Worm (Caenorhabditis elegans) whole organism, early embryonic: ENCODE measurements around the gene nhr-242.

Source experiments
- B0310.2 ChIP-seq: sonication (generic microtip); optimal IDR thresholded peaks from 2 replicates; lab custom pipeline; 2016; ENCODE audit warnings: mild to moderate bottlenecking, missing genetic modification characterization, missing compliant biosample characterization
- F13C5.2 ChIP-seq: sonication (generic microtip); optimal IDR thresholded peaks from 2 replicates; lab custom pipeline; 2017; ENCODE audit warnings: mild to moderate bottlenecking, missing genetic modification characterization, inconsistent platforms, missing compliant biosample characterization
- aly-1 ChIP-seq: sonication (generic microtip); optimal IDR thresholded peaks from 2 replicates; lab custom pipeline; 2016; ENCODE audit warnings: missing genetic modification characterization, missing compliant biosample characterization
- ama-1 ChIP-seq: fragments of 150-350 bp; optimal IDR thresholded peaks from 2 replicates; lab custom pipeline; 2014
- ceh-13 ChIP-seq: fragments of 200-800 bp; sonication (Bioruptor generic); optimal IDR thresholded peaks from 2 replicates; lab custom pipeline; 2018; ENCODE audit warnings: mild to moderate bottlenecking, missing genetic modification characterization, missing compliant biosample characterization
- ceh-36 ChIP-seq: sonication (generic microtip); optimal IDR thresholded peaks from 2 replicates; lab custom pipeline; 2016; ENCODE audit warnings: missing genetic modification characterization, inconsistent platforms, missing compliant biosample characterization
- ets-7 ChIP-seq: sonication (generic microtip); optimal IDR thresholded peaks from 2 replicates; lab custom pipeline; 2016; ENCODE audit warnings: missing genotype, missing genetic modification characterization, missing compliant biosample characterization
- flt-1 ChIP-seq: fragments of 200-800 bp; sonication (Bioruptor generic); IDR thresholded peaks from 2 replicates; pipeline ENCODE4 v1.3.6; 2022; ENCODE audit warnings: missing genetic modification characterization, missing compliant biosample characterization
- hmbx-1 ChIP-seq: sonication (generic microtip); optimal IDR thresholded peaks from 2 replicates; lab custom pipeline; 2016; ENCODE audit warnings: mild to moderate bottlenecking, missing genetic modification characterization, missing compliant biosample characterization
- hmg-4 ChIP-seq: fragments of 200-800 bp; sonication (Bioruptor generic); optimal IDR thresholded peaks from 2 replicates; lab custom pipeline; 2018; ENCODE audit warnings: mild to moderate bottlenecking, missing genetic modification characterization, missing compliant biosample characterization
- hnd-1 ChIP-seq: sonication (generic microtip); optimal IDR thresholded peaks from 2 replicates; lab custom pipeline; 2016; ENCODE audit warnings: missing genetic modification characterization, missing compliant biosample characterization
- pes-1 ChIP-seq: fragments of 200-800 bp; sonication (Bioruptor generic); IDR thresholded peaks from 2 replicates; pipeline ENCODE4 v1.3.6; 2022; ENCODE audit warnings: missing genetic modification reagents, missing genetic modification characterization, missing compliant biosample characterization
- scrt-1 ChIP-seq: fragments of 200-800 bp; sonication (Bioruptor generic); IDR thresholded peaks from 2 replicates; pipeline ENCODE4 v1.3.6; 2022; ENCODE audit warnings: missing genetic modification characterization, missing compliant biosample characterization
- sea-1 ChIP-seq: fragments of 200-800 bp; sonication (Bioruptor generic); conservative IDR thresholded peaks from 2 replicates; pipeline ENCODE4 v1.3.6; 2022; ENCODE audit warnings: missing genetic modification characterization, missing compliant biosample characterization
- tbx-11 ChIP-seq: fragments of 200-800 bp; sonication (Bioruptor generic); IDR thresholded peaks from 2 replicates; pipeline ENCODE4 v1.3.6; 2022; ENCODE audit warnings: missing genetic modification characterization, missing compliant biosample characterization
- tbx-37 ChIP-seq: fragments of 200-800 bp; sonication (Bioruptor generic); conservative IDR thresholded peaks from 2 replicates; pipeline ENCODE4 v1.3.6; 2022; ENCODE audit warnings: missing genetic modification reagents, missing genetic modification characterization, missing compliant biosample characterization
- tra-4 ChIP-seq: sonication (generic microtip); optimal IDR thresholded peaks from 2 replicates; lab custom pipeline; 2017; ENCODE audit warnings: missing genetic modification characterization, missing compliant biosample characterization

nhr-242 gene

DNA sequence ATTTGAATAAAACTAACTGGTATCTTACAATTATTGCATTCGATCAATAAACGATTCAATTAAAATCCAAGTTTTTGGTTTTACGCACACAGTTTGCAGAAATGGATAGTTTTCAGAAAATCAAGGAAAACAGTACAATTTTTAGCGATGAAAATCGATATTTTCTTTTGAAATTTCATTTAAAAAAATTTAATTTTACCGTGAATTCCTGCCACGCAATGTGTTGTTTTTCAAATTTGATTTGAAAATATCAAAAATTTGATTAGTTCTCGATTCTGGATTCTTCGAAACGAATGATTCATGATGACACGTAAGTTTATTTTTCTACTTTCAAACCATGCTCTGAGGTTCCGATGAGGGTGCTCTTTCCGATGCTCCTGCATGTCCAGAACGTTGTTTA, 19.3 kb downstream of the nhr-242 start, which contains the start of gene Y69A2AR.50:
Y69A2AR.50 (plus strand) TSS at position 301 of the 400 bp plus-strand sequence.
- TF ChIP-seq flt-1 (GFP tag; lab: Robert Waterston, UW): no peak
- no peak for TF ChIP-seq sea-1 (GFP tag; lab: Robert Waterston, UW)
- TF ChIP-seq scrt-1 (GFP tag; lab: Robert Waterston, UW): no peak
- TF ChIP-seq F13C5.2 (tag; lab: Kevin White, UChicago): no peak
- no peak for TF ChIP-seq ceh-36 (tag; lab: Kevin White, UChicago)
- TF ChIP-seq tra-4 (tag; lab: Kevin White, UChicago): no peak
- no peak for TF ChIP-seq tbx-37 (GFP tag; lab: Robert Waterston, UW)
- no peak for TF ChIP-seq B0310.2 (tag; lab: Kevin White, UChicago)
- TF ChIP-seq ets-7: no peak
- TF ChIP-seq tbx-11: no peak
- TF ChIP-seq hmbx-1 (tag; lab: Kevin White, UChicago): no peak
- TF ChIP-seq hmg-4 (GFP tag; lab: Kevin White, UChicago): no peak

DNA sequence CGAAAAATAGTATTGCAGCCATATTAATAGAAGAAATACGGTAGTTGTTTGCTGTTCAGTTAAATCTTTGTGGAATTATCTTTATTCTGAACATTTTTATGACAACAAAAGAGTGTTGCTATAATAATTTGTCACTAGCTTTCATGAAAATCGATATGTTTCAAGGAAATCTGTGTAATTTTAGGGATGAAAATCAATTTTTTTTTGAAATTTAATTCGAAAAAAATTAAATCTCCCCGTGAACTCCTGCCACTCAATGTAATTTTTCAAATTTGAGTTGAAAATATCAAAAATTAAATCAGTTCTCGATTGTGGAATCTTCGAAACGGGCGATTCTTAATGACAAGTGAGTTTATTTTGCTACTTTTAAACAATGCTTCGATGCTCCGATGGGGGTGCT, 20.0 kb downstream of the nhr-242 start, which contains the start of gene Y69A2AR.46:
Y69A2AR.46 (plus strand) TSS at position 301 of the 400 bp plus-strand sequence.
- TF ChIP-seq hnd-1 (no peak), F13C5.2 (tag; lab: Kevin White, UChicago) (no peak), tra-4 (tag; lab: Kevin White, UChicago) (no peak), hmbx-1 (tag; lab: Kevin White, UChicago) (no peak), B0310.2 (tag; lab: Kevin White, UChicago) (no peak), tbx-37 (GFP tag; lab: Robert Waterston, UW) (no peak)

DNA sequence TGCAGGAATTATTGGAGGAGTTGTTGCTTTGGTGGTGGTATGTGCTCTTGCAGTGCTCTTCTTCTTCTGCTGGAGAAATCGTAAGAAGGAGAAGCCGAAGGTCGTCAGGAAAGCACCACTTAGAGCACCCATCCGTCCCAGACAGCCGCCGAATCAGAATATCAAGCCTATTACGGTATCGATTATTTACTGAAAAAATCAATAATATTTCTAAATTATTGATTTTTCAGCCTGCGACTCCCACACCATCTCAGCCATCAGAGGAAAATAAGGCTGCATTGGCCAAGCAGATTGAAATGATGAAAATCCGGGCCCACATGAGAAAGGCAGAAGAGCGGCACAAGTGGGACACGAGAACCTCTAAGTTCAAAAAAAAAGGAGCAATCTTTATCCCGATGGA, 25.2 kb downstream of the nhr-242 start:
- TF ChIP-seq tbx-11 (no peak), tbx-37 (GFP tag; lab: Robert Waterston, UW) (no peak)

DNA sequence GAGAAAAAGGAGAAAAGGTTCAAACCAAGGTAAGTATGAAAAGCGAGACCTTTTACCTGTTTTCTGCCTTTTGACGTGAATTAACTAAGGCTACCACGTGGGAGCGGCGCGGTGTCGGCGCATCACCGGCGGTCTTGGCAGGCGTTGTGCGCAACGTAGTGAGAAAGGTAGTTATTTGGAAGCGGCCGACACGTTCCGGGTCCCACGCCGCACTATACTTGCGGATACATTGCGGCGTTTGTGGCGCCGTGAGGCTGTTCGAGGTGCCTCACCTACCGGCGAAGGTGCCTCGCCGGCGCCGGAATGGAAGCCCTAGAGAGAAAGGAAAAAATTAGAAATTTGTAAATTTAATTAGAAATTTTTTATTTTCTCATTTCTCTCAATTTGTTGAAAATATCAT, 28.5 kb downstream of the nhr-242 start:
- TF ChIP-seq hnd-1 (no peak), ets-7 (no peak), tbx-11 (no peak), tbx-37 (GFP tag; lab: Robert Waterston, UW) (no peak), ama-1 (no peak), ceh-36 (tag; lab: Kevin White, UChicago) (no peak), tra-4 (tag; lab: Kevin White, UChicago) (no peak), sea-1 (GFP tag; lab: Robert Waterston, UW) (no peak), hmg-4 (GFP tag; lab: Kevin White, UChicago) (no peak), pes-1 (GFP tag; lab: Robert Waterston, UW) (no peak), ceh-13 (no peak)

DNA sequence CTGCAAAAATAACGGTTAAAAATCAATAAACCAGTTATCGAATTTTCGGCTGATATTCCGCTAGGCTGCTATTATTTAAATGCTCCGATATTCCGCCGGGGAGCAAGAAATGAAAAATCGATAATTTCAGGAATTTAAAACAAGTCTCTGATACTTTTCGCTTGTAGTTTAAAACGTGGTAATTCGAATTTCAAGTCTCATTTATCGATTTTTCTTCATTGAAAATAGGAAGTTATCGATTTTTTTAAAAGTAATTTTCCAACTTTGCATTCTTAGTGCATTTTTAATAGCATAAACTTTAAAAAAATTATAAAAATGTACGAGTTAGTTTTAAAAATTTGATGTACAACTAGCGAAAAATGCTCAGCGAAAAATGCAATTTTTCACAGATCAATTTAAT, 29.1 kb downstream of the nhr-242 start:
- no peak for TF ChIP-seq tbx-11
- no peak for TF ChIP-seq ama-1
- TF ChIP-seq tbx-37 (GFP tag; lab: Robert Waterston, UW): no peak
- no peak for TF ChIP-seq B0310.2 (tag; lab: Kevin White, UChicago)
- no peak for TF ChIP-seq aly-1 (tag; lab: Kevin White, UChicago)
- TF ChIP-seq scrt-1 (GFP tag; lab: Robert Waterston, UW): no peak
- no peak for TF ChIP-seq F13C5.2 (tag; lab: Kevin White, UChicago)
- TF ChIP-seq tra-4 (tag; lab: Kevin White, UChicago): no peak
- TF ChIP-seq ets-7: no peak
- no peak for TF ChIP-seq flt-1 (GFP tag; lab: Robert Waterston, UW)
- TF ChIP-seq ceh-36 (tag; lab: Kevin White, UChicago): no peak
- TF ChIP-seq hmg-4 (GFP tag; lab: Kevin White, UChicago): no peak
- no peak for TF ChIP-seq ceh-13

DNA sequence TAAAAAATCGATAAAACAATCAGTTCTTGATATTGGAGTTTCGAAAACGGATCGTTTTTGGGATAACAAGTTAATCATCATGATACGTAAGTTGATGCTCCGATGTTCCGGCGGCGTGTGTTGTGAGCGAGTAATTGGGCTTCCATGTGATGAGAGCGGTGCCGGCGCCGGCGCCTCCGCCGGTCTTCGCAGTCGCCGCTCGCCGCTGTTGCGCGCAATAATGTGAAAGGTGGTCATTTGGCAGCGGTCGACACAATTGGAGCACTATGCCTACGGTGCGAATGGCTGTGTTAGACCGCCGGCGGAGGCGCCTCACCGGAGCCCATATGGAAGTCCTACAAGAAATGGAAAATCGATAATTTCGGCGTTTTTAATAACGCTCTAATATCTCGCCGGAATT, 29.5 kb downstream of the nhr-242 start:
- TF ChIP-seq ama-1 (no peak), tra-4 (tag; lab: Kevin White, UChicago) (no peak), hmbx-1 (tag; lab: Kevin White, UChicago) (no peak), scrt-1 (GFP tag; lab: Robert Waterston, UW) (no peak), flt-1 (GFP tag; lab: Robert Waterston, UW) (no peak), hmg-4 (GFP tag; lab: Kevin White, UChicago) (no peak), ets-7 (no peak), B0310.2 (tag; lab: Kevin White, UChicago) (no peak), F13C5.2 (tag; lab: Kevin White, UChicago) (no peak), ceh-13 (no peak), hnd-1 (no peak), sea-1 (GFP tag; lab: Robert Waterston, UW) (no peak), tbx-37 (GFP tag; lab: Robert Waterston, UW) (no peak), tbx-11 (no peak), aly-1 (tag; lab: Kevin White, UChicago) (no peak)

DNA sequence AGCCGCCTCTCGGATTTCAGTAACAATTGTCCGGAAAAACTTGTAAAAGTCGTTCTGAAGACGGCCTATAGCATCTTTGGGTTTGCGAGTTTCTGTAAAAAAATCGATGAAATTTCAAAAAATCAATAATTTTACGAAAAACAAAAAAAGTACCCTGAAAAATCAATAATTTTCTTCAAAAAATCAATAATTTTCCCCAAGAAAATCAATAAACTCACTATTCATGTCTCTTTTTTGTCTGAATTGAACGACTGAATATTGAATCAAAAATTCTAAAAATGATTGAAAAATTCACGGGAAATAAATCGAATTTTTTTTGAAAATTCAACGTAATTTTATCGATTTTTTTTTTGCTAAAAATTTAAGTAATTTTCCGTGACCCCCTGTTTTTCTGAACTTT, 30.0 kb downstream of the nhr-242 start, which contains the start of gene Y69A2AR.23:
Y69A2AR.23 (minus strand) TSS at position 267 of the 400 bp plus-strand sequence.
- TF ChIP-seq sea-1 (GFP tag; lab: Robert Waterston, UW) (no peak), hnd-1 (no peak), tra-4 (tag; lab: Kevin White, UChicago) (no peak), hmg-4 (GFP tag; lab: Kevin White, UChicago) (no peak), pes-1 (GFP tag; lab: Robert Waterston, UW) (no peak), tbx-37 (GFP tag; lab: Robert Waterston, UW) (no peak), aly-1 (tag; lab: Kevin White, UChicago) (no peak), ceh-13 (no peak), ama-1 (no peak), scrt-1 (GFP tag; lab: Robert Waterston, UW) (no peak), tbx-11 (no peak), B0310.2 (tag; lab: Kevin White, UChicago) (no peak), hmbx-1 (tag; lab: Kevin White, UChicago) (no peak), F13C5.2 (tag; lab: Kevin White, UChicago) (no peak), ets-7 (no peak), flt-1 (GFP tag; lab: Robert Waterston, UW) (no peak), ceh-36 (tag; lab: Kevin White, UChicago) (no peak)
